Worm (Caenorhabditis elegans): ENCODE results near the gene F54F12.1.

The F54F12.1 gene

DNA sequence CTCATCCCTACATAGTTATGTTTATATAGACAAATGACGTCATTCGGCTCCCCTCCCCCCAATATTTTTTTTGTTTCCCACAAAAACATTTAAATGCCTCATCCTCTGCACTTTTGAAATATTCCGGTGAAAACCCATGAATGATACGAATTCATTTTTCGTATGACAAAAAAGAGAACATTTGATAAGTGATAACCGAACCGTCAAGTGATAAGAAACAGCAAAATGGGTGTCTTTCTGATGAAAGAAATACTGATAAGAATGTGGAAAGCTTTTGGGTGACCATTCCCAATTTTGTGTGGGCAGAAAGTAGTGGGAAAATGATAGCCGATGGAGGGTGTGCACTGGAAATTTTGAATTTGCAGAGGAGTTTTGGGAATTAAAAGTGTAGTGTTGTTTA is 4.1 kb upstream of the F54F12.1 start:
- TF ChIP-seq elt-2 (tag; optimal IDR thresholded peaks at IDR 0.05), result peak; percentile 94
- TF ChIP-seq ceh-6 (GFP tag; optimal IDR thresholded peaks at IDR 0.05), result no peak

DNA sequence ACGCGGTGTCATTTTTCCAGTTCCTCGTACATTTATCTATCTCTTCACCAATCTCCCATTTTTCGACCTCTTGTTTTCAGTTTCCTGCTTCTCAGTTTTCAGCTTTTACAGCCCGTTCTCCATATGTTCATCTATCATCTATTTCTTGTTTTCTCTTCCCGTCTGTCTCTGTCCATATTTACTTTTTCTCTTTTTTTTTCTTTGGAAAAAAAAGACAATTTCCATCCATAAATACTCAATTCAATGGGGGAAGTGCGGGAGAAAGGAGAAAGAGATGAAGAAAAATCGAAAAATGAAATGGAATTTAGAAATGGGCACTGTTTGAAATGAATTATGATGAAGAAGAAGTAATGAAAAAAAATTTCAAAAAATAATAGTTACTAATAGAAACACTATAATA is 2.9 kb upstream of the F54F12.1 start:
- TF ChIP-seq odd-2 (tag; optimal IDR thresholded peaks at IDR 0.05) (no peak), tbx-7 (tag; optimal IDR thresholded peaks at IDR 0.05) (no peak), nhr-11 (tag; optimal IDR thresholded peaks at IDR 0.05) (no peak), Y22D7AL.16 (tag; optimal IDR thresholded peaks at IDR 0.05) (no peak), nhr-232 (tag; optimal IDR thresholded peaks at IDR 0.05) (no peak), ceh-31 (tag; optimal IDR thresholded peaks at IDR 0.05) (no peak), ttx-3 (tag; optimal IDR thresholded peaks at IDR 0.05) (no peak), pat-9 (tag; optimal IDR thresholded peaks at IDR 0.05) (no peak), che-1 (tag; optimal IDR thresholded peaks at IDR 0.05) (no peak), ceh-24 (tag; optimal IDR thresholded peaks at IDR 0.05) (no peak), zip-5 (tag; optimal IDR thresholded peaks at IDR 0.05) (no peak), unc-55 (GFP tag; optimal IDR thresholded peaks at IDR 0.05) (no peak), hlh-30 (tag; optimal IDR thresholded peaks at IDR 0.05; ENCODE audit: insufficient read depth) (no peak), lim-6 (tag; optimal IDR thresholded peaks at IDR 0.05) (no peak), C08G9.2 (tag; optimal IDR thresholded peaks at IDR 0.05) (no peak), rnt-1 (tag; optimal IDR thresholded peaks at IDR 0.05) (no peak), ceh-6 (GFP tag; optimal IDR thresholded peaks at IDR 0.05) (no peak), lin-11 (tag; optimal IDR thresholded peaks at IDR 0.05) (no peak), T23F11.4 (GFP tag; optimal IDR thresholded peaks at IDR 0.05) (no peak)

DNA sequence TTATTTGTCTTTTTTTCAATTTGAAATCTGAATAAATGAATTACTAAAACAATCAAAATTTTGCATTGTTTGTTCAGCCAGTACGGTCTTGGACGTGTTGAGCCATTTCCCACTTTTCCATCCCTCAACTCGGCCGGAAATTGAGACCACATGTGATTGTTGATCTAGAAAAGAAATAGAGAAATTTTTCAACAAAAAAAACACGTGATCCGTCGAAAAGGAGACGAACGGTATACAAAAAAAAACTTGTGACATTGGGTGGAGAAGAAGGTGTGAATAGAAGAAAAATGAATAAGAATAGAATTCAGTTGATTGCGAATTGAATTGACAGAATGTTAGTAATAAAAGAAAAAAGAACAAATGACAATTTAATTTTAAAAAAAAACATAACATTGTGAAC is 1.5 kb upstream of the F54F12.1 start:
- TF ChIP-seq mec-3 (tag; optimal IDR thresholded peaks at IDR 0.05; ENCODE audit: borderline replicate concordance) (no peak), hlh-30 (tag; optimal IDR thresholded peaks at IDR 0.05; ENCODE audit: insufficient read depth) (peak; percentile 21)

DNA sequence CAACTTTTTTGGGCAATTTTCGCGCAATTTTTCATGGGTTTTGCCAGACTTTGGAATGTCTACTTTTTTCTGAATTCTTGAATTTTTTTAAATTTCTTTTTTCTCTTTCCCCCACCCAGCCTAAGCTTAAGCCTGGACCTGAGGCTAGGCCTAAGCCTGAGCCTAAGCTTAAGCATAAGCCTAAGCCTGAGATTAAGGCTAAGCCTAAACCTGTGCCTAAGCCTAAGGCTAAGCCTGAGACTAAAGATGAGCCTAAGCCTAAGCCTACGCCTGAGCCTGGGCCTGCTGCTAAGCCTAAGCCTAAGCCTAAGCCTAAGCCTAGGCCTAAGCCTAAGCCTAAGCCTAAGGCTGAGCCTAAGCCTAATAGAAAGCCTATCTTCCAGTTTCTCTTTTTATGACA is 988 bp upstream of the F54F12.1 start:
- TF ChIP-seq gmeb-2 (tag; optimal IDR thresholded peaks at IDR 0.05) (no peak), K02D7.2 (tag; optimal IDR thresholded peaks at IDR 0.05) (peak; percentile 21), unc-42 (tag; optimal IDR thresholded peaks at IDR 0.05) (no peak), C38D4.7 (GFP tag; optimal IDR thresholded peaks at IDR 0.05) (no peak), pax-1 (tag; optimal IDR thresholded peaks at IDR 0.05) (no peak), ceh-18 (tag; optimal IDR thresholded peaks at IDR 0.05) (no peak), dve-1 (tag; optimal IDR thresholded peaks at IDR 0.05) (peak; percentile 70), F13H6.1 (tag; optimal IDR thresholded peaks at IDR 0.05) (no peak), unc-3 (GFP tag; conservative IDR thresholded peaks at IDR 0.05) (no peak), unc-3 (tag; optimal IDR thresholded peaks at IDR 0.05) (no peak)

ce11 chrIII:13049956-13050355 is 5.3 kb downstream of the F54F12.1 start:
- TF ChIP-seq pag-3 (tag; optimal IDR thresholded peaks at IDR 0.05; ENCODE audit: borderline replicate concordance) (no peak), che-1 (tag; optimal IDR thresholded peaks at IDR 0.05) (no peak), zip-5 (tag; optimal IDR thresholded peaks at IDR 0.05) (no peak), C38D4.7 (GFP tag; optimal IDR thresholded peaks at IDR 0.05) (no peak), pqm-1 (tag; optimal IDR thresholded peaks at IDR 0.05) (no peak), ceh-31 (tag; optimal IDR thresholded peaks at IDR 0.05) (no peak), Y22D7AL.16 (tag; optimal IDR thresholded peaks at IDR 0.05) (no peak), nhr-11 (tag; optimal IDR thresholded peaks at IDR 0.05) (no peak), tbx-7 (tag; optimal IDR thresholded peaks at IDR 0.05) (no peak), fkh-6 (tag; optimal IDR thresholded peaks at IDR 0.05) (no peak), gmeb-2 (tag; optimal IDR thresholded peaks at IDR 0.05) (no peak), unc-55 (GFP tag; optimal IDR thresholded peaks at IDR 0.05) (no peak), ceh-19 (GFP tag; optimal IDR thresholded peaks at IDR 0.05) (no peak), rnt-1 (tag; optimal IDR thresholded peaks at IDR 0.05) (no peak), ceh-18 (tag; optimal IDR thresholded peaks at IDR 0.05) (no peak), ceh-30 (tag; optimal IDR thresholded peaks at IDR 0.05) (no peak), hlh-8 (tag; optimal IDR thresholded peaks at IDR 0.05) (no peak), eyg-1 (tag; optimal IDR thresholded peaks at IDR 0.05) (no peak), ref-2 (tag; optimal IDR thresholded peaks at IDR 0.05) (no peak), elt-4 (tag; optimal IDR thresholded peaks at IDR 0.05) (no peak)
